Worm (Caenorhabditis elegans): ENCODE measurements around the gene T19C4.5.

Gene T19C4.5

ce11 chrV:11123817-11124337 is 48.1 kb upstream of the T19C4.5 start, which contains the start of the genes atp-5 and lmtr-3 (continued):
- peak; percentile 82 for TF ChIP-seq fkh-4 (tag; optimal IDR thresholded peaks at IDR 0.05; ENCODE audit: borderline replicate concordance)
- TF ChIP-seq aly-2 (tag; optimal IDR thresholded peaks at IDR 0.05), result no peak
- peak; percentile 58 for TF ChIP-seq unc-86 (tag; optimal IDR thresholded peaks at IDR 0.05)

ce11 chrV:11124922-11125321 is 47.1 kb upstream of the T19C4.5 start, which contains the start of gene C06H2.2:
TSS of gene C06H2.2 (plus strand) at chrV:11125222.
- TF ChIP-seq efl-1 (optimal IDR thresholded peaks at IDR 0.05), result no peak
- peak in 1 of 2 experiments; percentile 71 for TF ChIP-seq efl-1 (GFP tag; optimal IDR thresholded peaks at IDR 0.05 in 1 of 2)
- no peak for TF ChIP-seq mdl-1 (tag; optimal IDR thresholded peaks at IDR 0.05)

ce11 chrV:11127197-11127596 is 44.8 kb upstream of the T19C4.5 start, which contains the start of gene jmjd-5:
TSS of gene jmjd-5 (plus strand) at chrV:11127497.
- TF ChIP-seq nhr-84 (tag; optimal IDR thresholded peaks at IDR 0.05), result no peak
- no peak for TF ChIP-seq nhr-11 (tag; optimal IDR thresholded peaks at IDR 0.05)
- no peak for TF ChIP-seq fos-1 (tag; optimal IDR thresholded peaks at IDR 0.05)
- TF ChIP-seq Y116A8C.19 (tag; optimal IDR thresholded peaks at IDR 0.05; ENCODE audit: borderline replicate concordance), result no peak
- TF ChIP-seq sup-37 (GFP tag; optimal IDR thresholded peaks at IDR 0.05), result no peak
- TF ChIP-seq F16B12.6 (tag; optimal IDR thresholded peaks at IDR 0.05), result no peak
- TF ChIP-seq sox-4 (tag; optimal IDR thresholded peaks at IDR 0.05), result no peak
- TF ChIP-seq jun-1 (tag; optimal IDR thresholded peaks at IDR 0.05), result no peak
- no peak for TF ChIP-seq unc-86 (tag; optimal IDR thresholded peaks at IDR 0.05)
- TF ChIP-seq lir-3 (tag; optimal IDR thresholded peaks at IDR 0.05; ENCODE audit: poor library complexity), result no peak
- no peak for TF ChIP-seq ztf-11 (tag; optimal IDR thresholded peaks at IDR 0.05)
- TF ChIP-seq aly-2 (tag; optimal IDR thresholded peaks at IDR 0.05), result no peak
- TF ChIP-seq lin-15B (tag; optimal IDR thresholded peaks at IDR 0.05), result no peak
- TF ChIP-seq mef-2 (tag; optimal IDR thresholded peaks at IDR 0.05), result no peak
- TF ChIP-seq unc-62 (GFP tag; optimal IDR thresholded peaks at IDR 0.05), result no peak

- TF ChIP-seq nhr-11 (tag; optimal IDR thresholded peaks at IDR 0.05) (peak; percentile 0), nhr-20 (tag; optimal IDR thresholded peaks at IDR 0.05) (no peak), aly-2 (tag; optimal IDR thresholded peaks at IDR 0.05) (no peak), fkh-8 (tag; optimal IDR thresholded peaks at IDR 0.05) (peak; percentile 54), lin-14 (GFP tag; optimal IDR thresholded peaks at IDR 0.05) (peak; percentile 6), nhr-71 (tag; optimal IDR thresholded peaks at IDR 0.05) (peak; percentile 21), alr-1 (tag; optimal IDR thresholded peaks at IDR 0.05; ENCODE audit: borderline replicate concordance) (no peak), hpl-2 (GFP tag; optimal IDR thresholded peaks at IDR 0.05) (no peak)
Measured at ce11 chrV:11131801-11132200, 40.2 kb upstream of the T19C4.5 start.

- TF ChIP-seq unc-30 (tag; optimal IDR thresholded peaks at IDR 0.05) (no peak), tbx-2 (tag; optimal IDR thresholded peaks at IDR 0.05) (no peak), fkh-4 (tag; optimal IDR thresholded peaks at IDR 0.05; ENCODE audit: borderline replicate concordance) (peak; percentile 78), lin-14 (GFP tag; optimal IDR thresholded peaks at IDR 0.05) (no peak), dsc-1 (tag; optimal IDR thresholded peaks at IDR 0.05) (peak; percentile 96), ztf-4 (tag; optimal IDR thresholded peaks at IDR 0.05) (no peak)
Measured at ce11 chrV:11133516-11133915, 38.5 kb upstream of the T19C4.5 start.

ce11 chrV:11134296-11134695 is 37.7 kb upstream of the T19C4.5 start, which contains the start of gene glb-3:
TSS of gene glb-3 (plus strand) at chrV:11134596.
- TF ChIP-seq ceh-63 (GFP tag; optimal IDR thresholded peaks at IDR 0.05), result no peak
- no peak for TF ChIP-seq nhr-11 (tag; optimal IDR thresholded peaks at IDR 0.05)
- no peak for TF ChIP-seq nhr-71 (tag; optimal IDR thresholded peaks at IDR 0.05)
- TF ChIP-seq hlh-4 (tag; optimal IDR thresholded peaks at IDR 0.05), result no peak
- TF ChIP-seq isw-1 (GFP tag; IDR thresholded peaks at IDR 0.05), result no peak
- no peak for TF ChIP-seq nhr-77 (tag; optimal IDR thresholded peaks at IDR 0.05)
- TF ChIP-seq ztf-11 (tag; optimal IDR thresholded peaks at IDR 0.05), result no peak
- no peak for TF ChIP-seq elt-3 (tag; optimal IDR thresholded peaks at IDR 0.05)
- no peak for TF ChIP-seq hlh-17 (GFP tag; optimal IDR thresholded peaks at IDR 0.05; ENCODE audit: borderline replicate concordance)
- TF ChIP-seq irx-1 (tag; optimal IDR thresholded peaks at IDR 0.05), result no peak
- TF ChIP-seq efl-1 (optimal IDR thresholded peaks at IDR 0.05), result no peak
- no peak for TF ChIP-seq efl-1 (GFP tag; optimal IDR thresholded peaks at IDR 0.05 in 1 of 2)
- no peak for TF ChIP-seq unc-98 (GFP tag; IDR thresholded peaks at IDR 0.05)
- no peak for TF ChIP-seq fkh-4 (tag; optimal IDR thresholded peaks at IDR 0.05; ENCODE audit: borderline replicate concordance)
- no peak for TF ChIP-seq ceh-82 (tag; optimal IDR thresholded peaks at IDR 0.05)
- TF ChIP-seq ceh-90 (tag; optimal IDR thresholded peaks at IDR 0.05), result no peak
- no peak for TF ChIP-seq jun-1 (tag; optimal IDR thresholded peaks at IDR 0.05)
- TF ChIP-seq mep-1 (tag; optimal IDR thresholded peaks at IDR 0.05), result no peak
- no peak for TF ChIP-seq ets-5 (GFP tag; IDR thresholded peaks at IDR 0.05)

Data from whole organism, L1 larva.